Fruit fly (Drosophila melanogaster) whole organism, embryonic: ENCODE data around the gene Nckx30C.

Source experiments
- CG10209 ChIP-seq: fragments of 200-800 bp; sonication (Bioruptor generic); optimal IDR thresholded peaks from 3 replicates; lab custom pipeline; 2017; ENCODE audit warnings: missing biosample characterization, mild to moderate bottlenecking, missing genetic modification characterization, missing genetic modification reagents
- CG10366 ChIP-seq: fragments of 200-800 bp; sonication (Bioruptor generic); IDR thresholded peaks from 2 replicates; pipeline ENCODE4 v1.3.6; 2022; ENCODE audit warnings: missing biosample characterization, missing genetic modification characterization
- CG10654 ChIP-seq: fragments of 200-800 bp; sonication (Bioruptor generic); optimal IDR thresholded peaks from 2 replicates; lab custom pipeline; 2016; ENCODE audit warnings: missing biosample characterization, missing genetic modification characterization
- CG11504 ChIP-seq: fragments of 200-800 bp; sonication (Bioruptor generic); optimal IDR thresholded peaks from 3 replicates; lab custom pipeline; 2019; ENCODE audit warnings: missing biosample characterization, mild to moderate bottlenecking, missing genetic modification characterization, moderate library complexity
- CG11695 ChIP-seq: fragments of 200-800 bp; sonication (Bioruptor generic); IDR thresholded peaks from 3 replicates; pipeline ENCODE4 v1.3.6; 2022; ENCODE audit warnings: missing biosample characterization, missing genetic modification characterization
- CG11696 ChIP-seq: fragments of 200-800 bp; sonication (Bioruptor generic); IDR thresholded peaks from 2 replicates; pipeline ENCODE4 v1.3.6; 2022; ENCODE audit warnings: missing biosample characterization, missing genetic modification characterization
- CG12942 ChIP-seq: fragments of 200-800 bp; sonication (Bioruptor generic); optimal IDR thresholded peaks from 3 replicates; lab custom pipeline; 2016; ENCODE audit warnings: missing biosample characterization, missing genetic modification characterization
- CG13123 ChIP-seq: fragments of 200-800 bp; sonication (Bioruptor generic); optimal IDR thresholded peaks from 2 replicates; lab custom pipeline; 2016; ENCODE audit warnings: missing biosample characterization, missing genetic modification characterization
- CG13287 ChIP-seq: fragments of 200-800 bp; sonication (Bioruptor generic); IDR thresholded peaks from 2 replicates; pipeline ENCODE4 v1.3.6; 2022; ENCODE audit warnings: missing biosample characterization, missing genetic modification characterization; ENCODE audit not compliant: partially characterized antibody
- CG13424 ChIP-seq: fragments of 200-800 bp; sonication (Bioruptor generic); optimal IDR thresholded peaks from 2 replicates; lab custom pipeline; 2019; ENCODE audit warnings: missing biosample characterization, mild to moderate bottlenecking, missing genetic modification characterization, moderate library complexity
- CG14014 ChIP-seq: fragments of 200-800 bp; sonication (Bioruptor generic); IDR thresholded peaks from 2 replicates; pipeline ENCODE4 v1.3.6; 2022; ENCODE audit warnings: missing biosample characterization, missing genetic modification characterization
- CG15269 ChIP-seq: fragments of 200-800 bp; sonication (Bioruptor generic); optimal IDR thresholded peaks from 2 replicates; lab custom pipeline; 2018; ENCODE audit warnings: missing biosample characterization, mild to moderate bottlenecking, missing genetic modification characterization, moderate library complexity
- CG1602 ChIP-seq: fragments of 200-800 bp; sonication (Bioruptor generic); optimal IDR thresholded peaks from 3 replicates; lab custom pipeline; 2016; ENCODE audit warnings: missing biosample characterization, missing genetic modification characterization
- CG17328 ChIP-seq: fragments of 200-800 bp; sonication (Bioruptor generic); IDR thresholded peaks from 2 replicates; pipeline ENCODE4 v1.3.6; 2022; ENCODE audit warnings: missing biosample characterization, missing genetic modification characterization
- CG17568 ChIP-seq: fragments of 200-800 bp; sonication (Bioruptor generic); optimal IDR thresholded peaks from 2 replicates; lab custom pipeline; 2018; ENCODE audit warnings: missing biosample characterization, mild to moderate bottlenecking, missing genetic modification characterization, moderate library complexity
- CG17829 ChIP-seq: fragments of 200-800 bp; optimal IDR thresholded peaks from 2 replicates; lab custom pipeline; 2019; ENCODE audit warnings: missing biosample characterization, mild to moderate bottlenecking, missing genetic modification characterization, moderate library complexity
- CG1792 ChIP-seq: fragments of 200-800 bp; sonication (Bioruptor generic); optimal IDR thresholded peaks from 2 replicates; lab custom pipeline; 2016; ENCODE audit warnings: missing biosample characterization, missing genetic modification characterization
- CG18599 ChIP-seq: fragments of 200-800 bp; sonication (Bioruptor generic); optimal IDR thresholded peaks from 3 replicates; lab custom pipeline; 2017; ENCODE audit warnings: missing biosample characterization, missing genetic modification characterization, mild to moderate bottlenecking, moderate library complexity, missing genetic modification reagents
- CG18764 ChIP-seq: fragments of 200-800 bp; sonication (Bioruptor generic); optimal IDR thresholded peaks from 3 replicates; lab custom pipeline; 2016; ENCODE audit warnings: missing biosample characterization, missing genetic modification characterization
- CG2199 ChIP-seq: fragments of 200-800 bp; sonication (Bioruptor generic); IDR thresholded peaks from 3 replicates; pipeline ENCODE4 v1.3.6; 2022; ENCODE audit warnings: missing biosample characterization, missing genetic modification characterization
- CG3995 ChIP-seq: fragments of 200-800 bp; sonication (Bioruptor generic); optimal IDR thresholded peaks from 3 replicates; lab custom pipeline; 2016; ENCODE audit warnings: missing biosample characterization, missing genetic modification characterization
- CG42726 ChIP-seq: fragments of 200-800 bp; sonication (Bioruptor generic); IDR thresholded peaks from 2 replicates; pipeline ENCODE4 v1.3.6; 2022; ENCODE audit warnings: missing biosample characterization, missing genetic modification characterization; ENCODE audit not compliant: partially characterized antibody
- CG4617 ChIP-seq: fragments of 200-800 bp; sonication (Bioruptor generic); optimal IDR thresholded peaks from 3 replicates; lab custom pipeline; 2016; ENCODE audit warnings: missing biosample characterization, missing genetic modification characterization, borderline replicate concordance
- CG6175 ChIP-seq: fragments of 200-800 bp; sonication (Bioruptor generic); IDR thresholded peaks from 3 replicates; pipeline ENCODE4 v1.3.6; 2022; ENCODE audit warnings: missing biosample characterization, missing genetic modification characterization
- CG6854 ChIP-seq: fragments of 200-800 bp; sonication (Bioruptor generic); optimal IDR thresholded peaks from 3 replicates; lab custom pipeline; 2017; ENCODE audit warnings: missing biosample characterization, mild to moderate bottlenecking, missing genetic modification characterization
- CG8281 ChIP-seq: fragments of 200-800 bp; sonication (Bioruptor generic); optimal IDR thresholded peaks from 2 replicates; lab custom pipeline; 2018; ENCODE audit warnings: missing biosample characterization, mild to moderate bottlenecking, missing genetic modification characterization, moderate library complexity
- CG9797 ChIP-seq: fragments of 200-800 bp; sonication (Bioruptor generic); optimal IDR thresholded peaks from 3 replicates; lab custom pipeline; 2018; ENCODE audit warnings: missing biosample characterization, mild to moderate bottlenecking, missing genetic modification characterization
- CG9876 ChIP-seq: fragments of 200-800 bp; sonication (Bioruptor generic); optimal IDR thresholded peaks from 2 replicates; lab custom pipeline; 2016; ENCODE audit warnings: missing biosample characterization, missing genetic modification characterization
- H2.0 ChIP-seq: fragments of 200-800 bp; sonication (Bioruptor generic); IDR thresholded peaks from 2 replicates; pipeline ENCODE4 v1.3.6; 2022; ENCODE audit warnings: missing biosample characterization, missing genetic modification characterization
- Hr51 ChIP-seq, 2 experiments: fragments of 200-800 bp; sonication (Bioruptor generic); optimal IDR thresholded peaks; 2 replicates in 1 of 2; 3 replicates in 1 of 2; lab custom pipeline; 2016 to 2018; ENCODE audit warnings: missing biosample characterization in 2 of 2, missing genetic modification characterization in 2 of 2, mild to moderate bottlenecking in 1 of 2, moderate library complexity in 1 of 2
- Jarid2 ChIP-seq: fragments of 200-800 bp; sonication (Bioruptor generic); optimal IDR thresholded peaks from 3 replicates; lab custom pipeline; 2017; ENCODE audit warnings: mild to moderate bottlenecking, missing biosample characterization, missing genetic modification reagents, missing genetic modification characterization
- Lhr ChIP-seq: fragments of 200-800 bp; sonication (Bioruptor generic); optimal IDR thresholded peaks from 3 replicates; lab custom pipeline; 2017; ENCODE audit warnings: mild to moderate bottlenecking, missing biosample characterization, missing genetic modification reagents, missing genetic modification characterization
- Lpt ChIP-seq: fragments of >200 bp; optimal IDR thresholded peaks from 2 replicates; lab custom pipeline; 2018; ENCODE audit warnings: missing biosample characterization, missing genetic modification characterization
- Med ChIP-seq: fragments of 200-800 bp; sonication (Bioruptor generic); peaks from one replicate; lab custom pipeline; 2016; ENCODE audit warnings: missing biosample characterization, missing genetic modification characterization, mild to moderate bottlenecking, inconsistent platforms, moderate library complexity
- Meics ChIP-seq: fragments of 200-800 bp; sonication (Bioruptor generic); optimal IDR thresholded peaks from 2 replicates; lab custom pipeline; 2017; ENCODE audit warnings: missing biosample characterization, mild to moderate bottlenecking, missing genetic modification characterization
- Oli ChIP-seq: fragments of 200-800 bp; sonication (Bioruptor generic); optimal IDR thresholded peaks from 2 replicates; lab custom pipeline; 2018; ENCODE audit warnings: missing biosample characterization, mild to moderate bottlenecking, missing genetic modification characterization, moderate library complexity
- Scr ChIP-seq: fragments of 200-800 bp; sonication (Bioruptor generic); IDR thresholded peaks from 2 replicates; pipeline ENCODE4 v1.3.6; 2022; ENCODE audit warnings: missing biosample characterization, missing genetic modification characterization; ENCODE audit not compliant: partially characterized antibody
- Sin3A ChIP-seq: fragments of >200 bp; optimal IDR thresholded peaks from 2 replicates; lab custom pipeline; 2018
- Sox102F ChIP-seq: fragments of 200-800 bp; sonication (Bioruptor generic); optimal IDR thresholded peaks from 2 replicates; lab custom pipeline; 2018; ENCODE audit warnings: missing biosample characterization, mild to moderate bottlenecking, missing genetic modification characterization, moderate library complexity
- Sry-δ ChIP-seq: fragments of 200-800 bp; sonication (Bioruptor generic); optimal IDR thresholded peaks from 2 replicates; lab custom pipeline; 2016; ENCODE audit warnings: missing biosample characterization, missing genetic modification characterization
- Vsx1 ChIP-seq: fragments of 200-800 bp; sonication (Bioruptor generic); optimal IDR thresholded peaks from 2 replicates; lab custom pipeline; 2017; ENCODE audit warnings: missing biosample characterization, mild to moderate bottlenecking, missing genetic modification characterization, missing genetic modification reagents
- az2 ChIP-seq: fragments of 200-800 bp; sonication (Bioruptor generic); optimal IDR thresholded peaks from 3 replicates; lab custom pipeline; 2016; ENCODE audit warnings: missing biosample characterization, missing genetic modification characterization
- bbx ChIP-seq: fragments of 200-800 bp; sonication (Bioruptor generic); IDR thresholded peaks from 2 replicates; pipeline ENCODE4 v1.3.6; 2022; ENCODE audit warnings: missing biosample characterization, missing genetic modification characterization; ENCODE audit not compliant: partially characterized antibody
- chm ChIP-seq: fragments of 200-800 bp; sonication (Bioruptor generic); IDR thresholded peaks from 2 replicates; pipeline ENCODE4 v1.3.6; 2022; ENCODE audit warnings: missing biosample characterization, missing genetic modification characterization
- corto ChIP-seq: fragments of 200-800 bp; sonication (Bioruptor generic); optimal IDR thresholded peaks from 2 replicates; lab custom pipeline; 2016; ENCODE audit warnings: missing biosample characterization, mild to moderate bottlenecking, missing genetic modification characterization, moderate library complexity
- gt ChIP-seq: fragments of 200-800 bp; sonication (Bioruptor generic); IDR thresholded peaks from 2 replicates; pipeline ENCODE4 v1.3.6; 2022; ENCODE audit warnings: missing biosample characterization, missing genetic modification characterization
- lmd ChIP-seq: fragments of 200-800 bp; sonication (Bioruptor generic); IDR thresholded peaks from 2 replicates; pipeline ENCODE4 v1.3.6; 2022; ENCODE audit warnings: missing biosample characterization, missing genetic modification characterization
- pfk ChIP-seq: fragments of 200-800 bp; sonication (Bioruptor generic); optimal IDR thresholded peaks from 2 replicates; lab custom pipeline; 2018; ENCODE audit warnings: missing biosample characterization, mild to moderate bottlenecking, missing genetic modification characterization, moderate library complexity
- so ChIP-seq: fragments of 200-800 bp; sonication (Bioruptor generic); IDR thresholded peaks from 3 replicates; pipeline ENCODE4 v1.3.6; 2022; ENCODE audit warnings: missing biosample characterization, missing genetic modification characterization
- toy ChIP-seq: fragments of 200-800 bp; sonication (Bioruptor generic); IDR thresholded peaks from 2 replicates; pipeline ENCODE4 v1.3.6; 2022; ENCODE audit warnings: missing biosample characterization, missing genetic modification characterization
- vnd ChIP-seq: fragments of 200-800 bp; sonication (Bioruptor generic); IDR thresholded peaks from 3 replicates; pipeline ENCODE4 v1.3.6; 2022; ENCODE audit warnings: missing biosample characterization, missing genetic modification characterization; ENCODE audit not compliant: partially characterized antibody

Gene Nckx30C

dm6 chr2L:9790535-9790992, 44.3 kb upstream of the Nckx30C start, which contains the start of gene CG4036 (continued):
- TF ChIP-seq bbx (GFP tag; lab: Robert Waterston, UW) (0 out of 2 replicates have a peak, but pooled peaks have one; percentile 24), gt (GFP tag; lab: Robert Waterston, UW) (no peak), Hr51 (GFP tag; optimal IDR thresholded peaks at IDR 0.05; lab: Kevin White, UChicago) (no peak), vnd (no peak), CG13123 (GFP tag; lab: Kevin White, UChicago) (no peak), CG9797 (peak; percentile 92), CG11695 (GFP tag; lab: Robert Waterston, UW) (no peak), Scr (GFP tag; lab: Robert Waterston, UW) (peak; percentile 33; the same call in 1 of the 2 replicates), so (GFP tag; lab: Robert Waterston, UW) (no peak), Lpt (no peak), CG6854 (GFP tag; lab: Kevin White, UChicago) (no peak), Jarid2 (GFP tag; lab: Kevin White, UChicago) (no peak), Meics (GFP tag; lab: Kevin White, UChicago) (no peak), CG18599 (GFP tag; lab: Kevin White, UChicago) (no peak), CG8281 (tag; lab: Kevin White, UChicago) (no peak), CG4617 (GFP tag; lab: Kevin White, UChicago) (peak; percentile 23), CG12942 (GFP tag; lab: Kevin White, UChicago) (no peak), CG18764 (no peak), Oli (tag; lab: Kevin White, UChicago) (no peak), toy (GFP tag; lab: Robert Waterston, UW) (no peak), az2 (GFP tag; lab: Kevin White, UChicago) (no peak), CG10209 (GFP tag; lab: Kevin White, UChicago) (no peak), Sry-δ (GFP tag; lab: Kevin White, UChicago) (peak; percentile 36), Vsx1 (GFP tag; lab: Kevin White, UChicago) (no peak), Sin3A (lab: Kevin White, UChicago) (peak; percentile 59), CG10654 (no peak), Med (no peak), lmd (GFP tag; lab: Robert Waterston, UW) (no peak), chm (GFP tag; lab: Robert Waterston, UW) (no peak), corto (no peak), CG9876 (no peak), CG11696 (GFP tag; lab: Robert Waterston, UW) (no peak), CG6175 (GFP tag; lab: Robert Waterston, UW) (no peak), Sox102F (GFP tag; lab: Kevin White, UChicago) (no peak), CG1792 (GFP tag; lab: Kevin White, UChicago) (no peak), CG42726 (no peak), CG13287 (GFP tag; lab: Robert Waterston, UW) (peak; percentile 59), CG17568 (GFP tag; lab: Kevin White, UChicago) (no peak), CG14014 (GFP tag; lab: Robert Waterston, UW) (no peak), pfk (GFP tag; lab: Kevin White, UChicago) (no peak), CG13424 (no peak), CG1602 (no peak), CG17829 (tag; lab: Kevin White, UChicago) (peak; percentile 40), CG10366 (GFP tag; lab: Robert Waterston, UW) (no peak), CG2199 (0 out of 3 replicates have a peak, but pooled peaks have one; percentile 56), CG15269 (tag; lab: Kevin White, UChicago) (no peak), H2.0 (no peak), CG11504 (no peak), CG17328 (GFP tag; lab: Robert Waterston, UW) (no peak), CG3995 (no peak), Lhr (GFP tag; lab: Kevin White, UChicago) (peak; percentile 85)
